Fruit fly (Drosophila melanogaster) whole organism, embryonic: ENCODE measurements around the gene Pat1.

Experiments used
- ATbp ChIP-seq: fragments of 200-800 bp; sonication (Bioruptor generic); optimal IDR thresholded peaks from 2 replicates; lab custom pipeline; 2017; ENCODE audit warnings: missing biosample characterization, mild to moderate bottlenecking, missing genetic modification characterization, missing genetic modification reagents
- CG10654 ChIP-seq: fragments of 200-800 bp; sonication (Bioruptor generic); optimal IDR thresholded peaks from 2 replicates; lab custom pipeline; 2016; ENCODE audit warnings: missing biosample characterization, missing genetic modification characterization
- CG11456 ChIP-seq: fragments of 200-800 bp; sonication (Bioruptor generic); IDR thresholded peaks from 3 replicates; pipeline ENCODE4 v1.3.6; 2022; ENCODE audit warnings: missing biosample characterization, missing genetic modification characterization
- CG11723 ChIP-seq: fragments of 200-800 bp; sonication (Bioruptor generic); optimal IDR thresholded peaks from 2 replicates; lab custom pipeline; 2017; ENCODE audit warnings: missing biosample characterization, mild to moderate bottlenecking, missing genetic modification characterization
- CG15514 ChIP-seq: fragments of 200-800 bp; sonication (Bioruptor generic); optimal IDR thresholded peaks from 3 replicates; lab custom pipeline; 2017; ENCODE audit warnings: missing biosample characterization, missing genetic modification characterization, mild to moderate bottlenecking, moderate library complexity, missing genetic modification reagents
- CG2678 ChIP-seq: fragments of 200-800 bp; sonication (Bioruptor generic); optimal IDR thresholded peaks from 3 replicates; lab custom pipeline; 2019; ENCODE audit warnings: missing biosample characterization, mild to moderate bottlenecking, missing genetic modification characterization, moderate library complexity
- CG31365 ChIP-seq: fragments of 200-800 bp; sonication (Bioruptor generic); optimal IDR thresholded peaks from 2 replicates; lab custom pipeline; 2018; ENCODE audit warnings: missing biosample characterization, mild to moderate bottlenecking, missing genetic modification characterization
- CG31388 ChIP-seq: fragments of 200-800 bp; sonication (Bioruptor generic); optimal IDR thresholded peaks from 2 replicates; lab custom pipeline; 2016; ENCODE audit warnings: missing biosample characterization, missing genetic modification characterization
- CG3163 ChIP-seq: fragments of 200-800 bp; sonication (Bioruptor generic); optimal IDR thresholded peaks from 3 replicates; lab custom pipeline; 2016; ENCODE audit warnings: missing biosample characterization, missing genetic modification characterization
- CG4360 ChIP-seq: fragments of 200-800 bp; sonication (Bioruptor generic); IDR thresholded peaks from 2 replicates; pipeline ENCODE4 v1.3.6; 2022; ENCODE audit warnings: missing biosample characterization, missing genetic modification characterization
- CG4617 ChIP-seq: fragments of 200-800 bp; sonication (Bioruptor generic); optimal IDR thresholded peaks from 3 replicates; lab custom pipeline; 2016; ENCODE audit warnings: missing biosample characterization, missing genetic modification characterization, borderline replicate concordance
- CG6254 ChIP-seq: fragments of 200-800 bp; sonication (Bioruptor generic); optimal IDR thresholded peaks from 3 replicates; lab custom pipeline; 2017; ENCODE audit warnings: mild to moderate bottlenecking, missing biosample characterization, missing genetic modification reagents, missing genetic modification characterization
- CG6272 ChIP-seq: fragments of 200-800 bp; sonication (Bioruptor generic); IDR thresholded peaks from 2 replicates; pipeline ENCODE4 v1.3.6; 2022; ENCODE audit warnings: missing biosample characterization, missing genetic modification characterization
- CG8089 ChIP-seq: fragments of 200-800 bp; sonication (Bioruptor generic); optimal IDR thresholded peaks from 3 replicates; lab custom pipeline; 2016; ENCODE audit warnings: missing biosample characterization, missing genetic modification characterization
- CG8290 ChIP-seq, 3 experiments: fragments of 200-800 bp; sonication (Bioruptor generic); optimal IDR thresholded peaks; 2 replicates each; lab custom pipeline; 2016 to 2019; ENCODE audit warnings: missing biosample characterization in 3 of 3, missing genetic modification characterization in 3 of 3, mild to moderate bottlenecking in 2 of 3, moderate library complexity in 1 of 3
- CG8924 ChIP-seq: fragments of 200-800 bp; optimal IDR thresholded peaks from 3 replicates; lab custom pipeline; 2019; ENCODE audit warnings: missing biosample characterization, mild to moderate bottlenecking, missing genetic modification characterization, moderate library complexity
- CG9437 ChIP-seq: fragments of 200-800 bp; sonication (Bioruptor generic); optimal IDR thresholded peaks from 2 replicates; lab custom pipeline; 2018; ENCODE audit warnings: missing biosample characterization, mild to moderate bottlenecking, missing genetic modification characterization
- CG9817 ChIP-seq: fragments of 200-800 bp; sonication (Bioruptor generic); optimal IDR thresholded peaks from 2 replicates; lab custom pipeline; 2018; ENCODE audit warnings: missing biosample characterization, mild to moderate bottlenecking, missing genetic modification characterization, moderate library complexity
- Doc3 ChIP-seq: fragments of 200-800 bp; sonication (Bioruptor generic); IDR thresholded peaks from 3 replicates; pipeline ENCODE4 v1.3.6; 2022; ENCODE audit warnings: missing biosample characterization, missing genetic modification characterization; ENCODE audit not compliant: partially characterized antibody
- Drgx ChIP-seq: fragments of 200-800 bp; sonication (Bioruptor generic); IDR thresholded peaks from 2 replicates; pipeline ENCODE4 v1.3.6; 2022; ENCODE audit warnings: missing biosample characterization, missing genetic modification characterization
- Fer1 ChIP-seq: fragments of 200-800 bp; sonication (Bioruptor generic); optimal IDR thresholded peaks from 2 replicates; lab custom pipeline; 2017; ENCODE audit warnings: missing biosample characterization, mild to moderate bottlenecking, missing genetic modification characterization
- H15 ChIP-seq: fragments of 200-800 bp; sonication (Bioruptor generic); IDR thresholded peaks from 3 replicates; pipeline ENCODE4 v1.3.6; 2022; ENCODE audit warnings: missing biosample characterization, missing genetic modification characterization
- HHEX ChIP-seq: fragments of 200-800 bp; sonication (Bioruptor generic); optimal IDR thresholded peaks from 3 replicates; lab custom pipeline; 2017; ENCODE audit warnings: missing biosample characterization, mild to moderate bottlenecking, missing genetic modification characterization, missing genetic modification reagents
- HLH4C ChIP-seq: fragments of 200-800 bp; sonication (Bioruptor generic); IDR thresholded peaks from 3 replicates; pipeline ENCODE4 v1.3.6; 2022; ENCODE audit warnings: missing biosample characterization, missing genetic modification characterization; ENCODE audit not compliant: partially characterized antibody
- HLHmδ ChIP-seq: fragments of 200-800 bp; sonication (Bioruptor generic); optimal IDR thresholded peaks from 2 replicates; lab custom pipeline; 2018; ENCODE audit warnings: missing biosample characterization, mild to moderate bottlenecking, missing genetic modification characterization, moderate library complexity
- Hmx ChIP-seq: fragments of 200-800 bp; sonication (Bioruptor generic); optimal IDR thresholded peaks from 2 replicates; lab custom pipeline; 2016; ENCODE audit warnings: missing biosample characterization, missing genetic modification characterization
- Hr39 ChIP-seq: fragments of >200 bp; optimal IDR thresholded peaks from 2 replicates; lab custom pipeline; 2017
- Med ChIP-seq: fragments of 200-800 bp; sonication (Bioruptor generic); peaks from one replicate; lab custom pipeline; 2016; ENCODE audit warnings: missing biosample characterization, missing genetic modification characterization, mild to moderate bottlenecking, inconsistent platforms, moderate library complexity
- Nf-YC ChIP-seq: fragments of 200-800 bp; optimal IDR thresholded peaks from 3 replicates; lab custom pipeline; 2019; ENCODE audit warnings: missing biosample characterization, mild to moderate bottlenecking, missing genetic modification characterization, moderate library complexity
- Pdp1 ChIP-seq, 2 experiments: fragments of 200-800 bp; sonication (Bioruptor generic); optimal IDR thresholded peaks; 3 replicates each; lab custom pipeline; 2016; ENCODE audit warnings: missing biosample characterization in 2 of 2, missing genetic modification characterization in 2 of 2, mild to moderate bottlenecking in 1 of 2, moderate library complexity in 1 of 2
- Sin3A ChIP-seq: fragments of >200 bp; optimal IDR thresholded peaks from 2 replicates; lab custom pipeline; 2018
- ara ChIP-seq: fragments of 200-800 bp; sonication (Bioruptor generic); IDR thresholded peaks from 2 replicates; pipeline ENCODE4 v1.3.6; 2022; ENCODE audit warnings: missing biosample characterization, missing genetic modification characterization
- caup ChIP-seq: fragments of 200-800 bp; sonication (Bioruptor generic); optimal IDR thresholded peaks from 3 replicates; lab custom pipeline; 2017; ENCODE audit warnings: missing biosample characterization, mild to moderate bottlenecking, missing genetic modification characterization, moderate library complexity; ENCODE audit not compliant: severe bottlenecking
- ci ChIP-seq: fragments of 200-800 bp; sonication (Bioruptor generic); IDR thresholded peaks from 3 replicates; pipeline ENCODE4 v1.3.6; 2022; ENCODE audit warnings: missing biosample characterization, missing genetic modification characterization
- crp ChIP-seq, 2 experiments: fragments of 200-800 bp; sonication (Bioruptor generic); optimal IDR thresholded peaks; 2 replicates in 1 of 2; 3 replicates in 1 of 2; lab custom pipeline; 2017; ENCODE audit warnings: missing biosample characterization in 2 of 2, missing genetic modification characterization in 2 of 2, mild to moderate bottlenecking in 1 of 2, moderate library complexity in 1 of 2
- disco-r ChIP-seq: fragments of 200-800 bp; sonication (Bioruptor generic); optimal IDR thresholded peaks from 2 replicates; lab custom pipeline; 2016; ENCODE audit warnings: missing biosample characterization, missing genetic modification characterization
- exex ChIP-seq: fragments of 200-800 bp; sonication (Bioruptor generic); optimal IDR thresholded peaks from 4 replicates; lab custom pipeline; 2018; ENCODE audit warnings: missing biosample characterization, mild to moderate bottlenecking, missing genetic modification characterization, moderate library complexity
- fd3F ChIP-seq: fragments of 200-800 bp; sonication (Bioruptor generic); optimal IDR thresholded peaks from 2 replicates; lab custom pipeline; 2018; ENCODE audit warnings: missing biosample characterization, mild to moderate bottlenecking, missing genetic modification characterization, moderate library complexity
- grn ChIP-seq: fragments of 200-800 bp; sonication (Bioruptor generic); optimal IDR thresholded peaks from 3 replicates; lab custom pipeline; 2017; ENCODE audit warnings: missing biosample characterization, missing genetic modification characterization
- gsb-n ChIP-seq: fragments of 200-800 bp; sonication (Bioruptor generic); optimal IDR thresholded peaks from 3 replicates; lab custom pipeline; 2018; ENCODE audit warnings: missing biosample characterization, mild to moderate bottlenecking, missing genetic modification characterization
- hth ChIP-seq: fragments of >200 bp; optimal IDR thresholded peaks from 2 replicates; lab custom pipeline; 2017; ENCODE audit warnings: inconsistent platforms
- ken ChIP-seq: fragments of 200-800 bp; sonication (Bioruptor generic); IDR thresholded peaks from 3 replicates; pipeline ENCODE4 v1.3.6; 2022; ENCODE audit warnings: missing biosample characterization, missing genetic modification characterization
- mam ChIP-seq: fragments of 200-800 bp; sonication (Bioruptor generic); optimal IDR thresholded peaks from 3 replicates; lab custom pipeline; 2016; ENCODE audit warnings: missing biosample characterization, missing genetic modification characterization
- mirr ChIP-seq: fragments of 200-800 bp; sonication (Bioruptor generic); optimal IDR thresholded peaks from 3 replicates; lab custom pipeline; 2018; ENCODE audit warnings: missing biosample characterization, mild to moderate bottlenecking, missing genetic modification characterization
- nerfin-2 ChIP-seq: fragments of 200-800 bp; sonication (Bioruptor generic); IDR thresholded peaks from 2 replicates; pipeline ENCODE4 v1.3.6; 2022; ENCODE audit warnings: missing biosample characterization, missing genetic modification characterization; ENCODE audit not compliant: partially characterized antibody
- stwl ChIP-seq: fragments of 200-800 bp; sonication (Bioruptor generic); optimal IDR thresholded peaks from 3 replicates; lab custom pipeline; 2018; ENCODE audit warnings: missing biosample characterization, mild to moderate bottlenecking, missing genetic modification characterization, moderate library complexity
- sug ChIP-seq: fragments of 200-800 bp; optimal IDR thresholded peaks from 2 replicates; lab custom pipeline; 2019; ENCODE audit warnings: missing biosample characterization, mild to moderate bottlenecking, missing genetic modification characterization, moderate library complexity
- ttk ChIP-seq: fragments of 200-800 bp; sonication (Bioruptor generic); IDR thresholded peaks from 2 replicates; pipeline ENCODE4 v2.1.2; 2022; ENCODE audit warnings: missing biosample characterization, missing genetic modification characterization
- twi ChIP-seq: fragments of 200-800 bp; optimal IDR thresholded peaks from 2 replicates; lab custom pipeline; 2019; ENCODE audit warnings: missing biosample characterization, mild to moderate bottlenecking, missing genetic modification characterization, moderate library complexity
- unc-4 ChIP-seq: fragments of 200-800 bp; sonication (Bioruptor generic); IDR thresholded peaks from 2 replicates; pipeline ENCODE4 v1.3.6; 2022; ENCODE audit warnings: missing biosample characterization, missing genetic modification characterization; ENCODE audit not compliant: partially characterized antibody
- zfh2 ChIP-seq: fragments of 200-800 bp; sonication (Bioruptor generic); optimal IDR thresholded peaks from 2 replicates; lab custom pipeline; 2016; ENCODE audit warnings: missing biosample characterization, missing genetic modification characterization

Gene Pat1

dm6 chrX:6613581-6613980 is 23.0 kb downstream of the Pat1 start (continued):
- peak; percentile 25 for TF ChIP-seq caup (GFP tag; lab: Kevin White, UChicago)
- no peak for TF ChIP-seq CG31388 (GFP tag; lab: Kevin White, UChicago)
- TF ChIP-seq HLH4C (GFP tag; lab: Robert Waterston, UW), result no peak
- TF ChIP-seq CG8290 (GFP tag; optimal IDR thresholded peaks at IDR 0.05; lab: Kevin White, UChicago), result no peak
- peak in 1 of 2 experiments; percentile 5 for TF ChIP-seq CG8290 (tag; optimal IDR thresholded peaks at IDR 0.05; lab: Kevin White, UChicago)
- no peak for TF ChIP-seq stwl (tag; lab: Kevin White, UChicago)
- TF ChIP-seq twi (tag; lab: Kevin White, UChicago), result peak; percentile 74
- TF ChIP-seq CG8924 (tag; lab: Kevin White, UChicago), result no peak
- no peak for TF ChIP-seq H15 (GFP tag; lab: Robert Waterston, UW)
- no peak for TF ChIP-seq mam (GFP tag; lab: Kevin White, UChicago)
- no peak for TF ChIP-seq CG3163 (GFP tag; lab: Kevin White, UChicago)
- no peak for TF ChIP-seq Nf-YC (tag; lab: Kevin White, UChicago)
- peak in 1 of 2 experiments; percentile 25 for TF ChIP-seq Pdp1 (GFP tag; optimal IDR thresholded peaks at IDR 0.05; lab: Kevin White, UChicago)
- peak; percentile 3 for TF ChIP-seq CG2678 (tag; lab: Kevin White, UChicago)
- no peak for TF ChIP-seq mirr (GFP tag; lab: Kevin White, UChicago)
- no peak for TF ChIP-seq Doc3 (GFP tag; lab: Robert Waterston, UW)
- TF ChIP-seq CG9817 (tag; lab: Kevin White, UChicago), result no peak
- peak; percentile 72 for TF ChIP-seq Med
- no peak for TF ChIP-seq CG4617 (GFP tag; lab: Kevin White, UChicago)
- TF ChIP-seq CG15514 (GFP tag; lab: Kevin White, UChicago), result peak; percentile 7
- peak; percentile 0 for TF ChIP-seq grn (GFP tag; lab: Kevin White, UChicago)
- TF ChIP-seq Fer1 (GFP tag; lab: Kevin White, UChicago), result peak; percentile 2
- TF ChIP-seq exex, result peak; percentile 34
- no peak for TF ChIP-seq Drgx
- TF ChIP-seq ttk (GFP tag; lab: Robert Waterston, UW), result no peak
- no peak for TF ChIP-seq CG6272 (GFP tag; lab: Robert Waterston, UW)
- TF ChIP-seq unc-4, result no peak

- TF ChIP-seq CG10654 (GFP tag; lab: Kevin White, UChicago) (no peak), hth (no peak), ken (GFP tag; lab: Robert Waterston, UW) (0 out of 3 replicates have a peak, but pooled peaks have one; percentile 18), crp (GFP tag; optimal IDR thresholded peaks at IDR 0.05; lab: Kevin White, UChicago) (no peak), Hr39 (lab: Kevin White, UChicago) (no peak), fd3F (GFP tag; lab: Kevin White, UChicago) (peak; percentile 25), gsb-n (peak; percentile 59), ara (GFP tag; lab: Robert Waterston, UW) (peak; percentile 37; the same call in 1 of the 2 replicates), CG11723 (GFP tag; lab: Kevin White, UChicago) (no peak), nerfin-2 (GFP tag; lab: Robert Waterston, UW) (no peak), sug (no peak), ci (no peak), CG11456 (GFP tag; lab: Robert Waterston, UW) (no peak), CG4360 (GFP tag; lab: Robert Waterston, UW) (no peak), CG6254 (GFP tag; lab: Kevin White, UChicago) (peak; percentile 42), zfh2 (GFP tag; lab: Kevin White, UChicago) (no peak), ATbp (GFP tag; lab: Kevin White, UChicago) (peak; percentile 73), Sin3A (no peak), Hmx (GFP tag; lab: Kevin White, UChicago) (no peak), CG8089 (GFP tag; lab: Kevin White, UChicago) (peak; percentile 36), CG31365 (tag; lab: Kevin White, UChicago) (peak; percentile 45), disco-r (GFP tag; lab: Kevin White, UChicago) (peak; percentile 6), HHEX (GFP tag; lab: Kevin White, UChicago) (peak; percentile 53), HLHmδ (GFP tag; lab: Kevin White, UChicago) (no peak), CG9437 (no peak)
These were observed 23.7 kb downstream of the Pat1 start for dm6 chrX:6614266-6614665.
